Fruit fly (Drosophila melanogaster) whole organism, adult: ENCODE measurements around the gene CG11756.

ENCODE experiments used
- CG14711 ChIP-seq: fragments of 200-800 bp; sonication (Bioruptor generic); optimal IDR thresholded peaks from 2 replicates; lab custom pipeline; 2018; ENCODE audit warnings: missing biosample characterization, mild to moderate bottlenecking, missing genetic modification characterization, moderate library complexity
- CG5204 ChIP-seq: fragments of 200-800 bp; sonication (Bioruptor generic); optimal IDR thresholded peaks from 2 replicates; lab custom pipeline; 2016; ENCODE audit warnings: missing biosample characterization, missing genetic modification characterization
- Clk ChIP-seq: fragments of 200-800 bp; sonication (Bioruptor generic); optimal IDR thresholded peaks from 2 replicates; lab custom pipeline; 2017; ENCODE audit warnings: missing biosample characterization, missing genetic modification characterization
- ovo ChIP-seq: fragments of 200-800 bp; sonication (Bioruptor generic); optimal IDR thresholded peaks from 2 replicates; lab custom pipeline; 2016; ENCODE audit warnings: missing biosample characterization, missing genetic modification characterization

DNA sequence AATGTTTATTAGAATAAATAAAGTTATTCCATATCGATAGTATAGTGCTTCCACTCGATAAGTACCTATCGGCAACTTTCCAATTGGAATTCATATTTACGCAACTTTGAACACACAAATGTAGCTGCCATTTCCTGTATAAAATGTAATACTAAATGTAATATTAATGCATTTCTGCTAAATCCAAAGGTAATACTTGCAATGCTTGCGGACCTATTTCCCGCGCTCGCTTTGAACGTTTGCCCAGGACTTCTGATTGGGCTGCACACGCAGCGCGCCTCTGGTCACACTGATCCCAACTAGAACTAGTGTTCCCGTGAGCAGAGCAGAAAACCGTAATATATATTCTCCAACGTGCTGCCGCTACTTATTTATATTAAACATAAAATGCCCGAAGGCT lies 21.5 kb downstream of the CG11756 start, which contains the start of gene dlg1:
- no peak for TF ChIP-seq CG5204 (GFP tag; lab: Kevin White, UChicago)
- TF ChIP-seq Clk (GFP tag; lab: Kevin White, UChicago): no peak
- TF ChIP-seq ovo (GFP tag; lab: Kevin White, UChicago): no peak
- TF ChIP-seq CG14711 (tag; lab: Kevin White, UChicago): no peak
